Worm (Caenorhabditis elegans) whole organism, late embryonic: ENCODE data around the gene cmd-1.

Source experiments
- ceh-14 ChIP-seq: sonication (generic microtip); optimal IDR thresholded peaks from 2 replicates; lab custom pipeline; 2016; ENCODE audit warnings: missing genotype, missing genetic modification characterization, missing compliant biosample characterization
- ceh-18 ChIP-seq: sonication (generic microtip); optimal IDR thresholded peaks from 2 replicates; lab custom pipeline; 2016; ENCODE audit warnings: missing genetic modification characterization, missing compliant biosample characterization
- ceh-30 ChIP-seq: fragments of 150-350 bp; optimal IDR thresholded peaks from 2 replicates; lab custom pipeline; 2014; ENCODE audit warnings: missing biosample characterization, missing genetic modification characterization
- ceh-34 ChIP-seq: sonication (generic microtip); optimal IDR thresholded peaks from 2 replicates; lab custom pipeline; 2016; ENCODE audit warnings: mild to moderate bottlenecking, missing genetic modification characterization, missing compliant biosample characterization
- ceh-6 ChIP-seq: fragments of 200-800 bp; sonication (Bioruptor generic); optimal IDR thresholded peaks from 2 replicates; lab custom pipeline; 2018; ENCODE audit warnings: mild to moderate bottlenecking, missing genetic modification characterization, missing compliant biosample characterization
- che-1 ChIP-seq: sonication (generic microtip); optimal IDR thresholded peaks from 2 replicates; lab custom pipeline; 2016; ENCODE audit warnings: mild to moderate bottlenecking, missing genetic modification characterization, missing compliant biosample characterization
- elt-4 ChIP-seq: sonication (generic microtip); optimal IDR thresholded peaks from 2 replicates; lab custom pipeline; 2016; ENCODE audit warnings: missing genetic modification characterization, missing compliant biosample characterization
- fkh-10 ChIP-seq: fragments of 150-350 bp; optimal IDR thresholded peaks from 2 replicates; lab custom pipeline; 2014; ENCODE audit warnings: missing biosample characterization, missing genetic modification reagents, missing genetic modification characterization
- hlh-15 ChIP-seq: sonication (generic microtip); optimal IDR thresholded peaks from 2 replicates; lab custom pipeline; 2016; ENCODE audit warnings: missing genetic modification characterization, missing compliant biosample characterization
- pax-1 ChIP-seq: fragments of 150-350 bp; optimal IDR thresholded peaks from 2 replicates; lab custom pipeline; 2014; ENCODE audit warnings: missing biosample characterization, missing genetic modification characterization

ce11 chrV:1154472-1155278 lies 1.4 kb upstream of the cmd-1 start:
- TF ChIP-seq hlh-15 (tag; lab: Kevin White, UChicago) (no peak), che-1 (no peak), ceh-18 (tag; lab: Kevin White, UChicago) (no peak), ceh-34 (tag; lab: Kevin White, UChicago) (no peak), ceh-6 (no peak), ceh-14 (tag; lab: Kevin White, UChicago) (no peak), pax-1 (no peak), ceh-30 (tag; lab: Kevin White, UChicago) (no peak), fkh-10 (GFP tag; lab: Kevin White, UChicago) (no peak), elt-4 (tag; lab: Kevin White, UChicago) (no peak)
